Worm (Caenorhabditis elegans): ENCODE data around the gene nhr-32.

- TF ChIP-seq ets-5 (GFP tag; IDR thresholded peaks at IDR 0.05): no peak
- no peak for TF ChIP-seq unc-62 (GFP tag; optimal IDR thresholded peaks at IDR 0.05)
- no peak for TF ChIP-seq nhr-28 (tag; optimal IDR thresholded peaks at IDR 0.05)
- no peak for TF ChIP-seq ces-1 (GFP tag; optimal IDR thresholded peaks at IDR 0.05)
- TF ChIP-seq lin-39 (tag; optimal IDR thresholded peaks at IDR 0.05): no peak
- no peak for TF ChIP-seq ceh-82 (tag; optimal IDR thresholded peaks at IDR 0.05)
- TF ChIP-seq elt-3 (tag; optimal IDR thresholded peaks at IDR 0.05): no peak
- no peak for TF ChIP-seq rnt-1 (tag; optimal IDR thresholded peaks at IDR 0.05)
- no peak for TF ChIP-seq dpl-1 (GFP tag; optimal IDR thresholded peaks at IDR 0.05)
- TF ChIP-seq fkh-10 (GFP tag; optimal IDR thresholded peaks at IDR 0.05): no peak
- no peak for TF ChIP-seq zag-1 (tag; optimal IDR thresholded peaks at IDR 0.05)
- TF ChIP-seq nhr-237 (tag; optimal IDR thresholded peaks at IDR 0.05): no peak
- peak in 1 of 2 experiments; percentile 6 for TF ChIP-seq mdl-1 (tag; optimal IDR thresholded peaks at IDR 0.05)
- TF ChIP-seq ceh-90 (tag; optimal IDR thresholded peaks at IDR 0.05): no peak
Observed at ce11 chrX:13247614-13248013, 4.2 kb upstream of the nhr-32 start.
